Worm (Caenorhabditis elegans): ENCODE results near the gene cfz-2.

DNA sequence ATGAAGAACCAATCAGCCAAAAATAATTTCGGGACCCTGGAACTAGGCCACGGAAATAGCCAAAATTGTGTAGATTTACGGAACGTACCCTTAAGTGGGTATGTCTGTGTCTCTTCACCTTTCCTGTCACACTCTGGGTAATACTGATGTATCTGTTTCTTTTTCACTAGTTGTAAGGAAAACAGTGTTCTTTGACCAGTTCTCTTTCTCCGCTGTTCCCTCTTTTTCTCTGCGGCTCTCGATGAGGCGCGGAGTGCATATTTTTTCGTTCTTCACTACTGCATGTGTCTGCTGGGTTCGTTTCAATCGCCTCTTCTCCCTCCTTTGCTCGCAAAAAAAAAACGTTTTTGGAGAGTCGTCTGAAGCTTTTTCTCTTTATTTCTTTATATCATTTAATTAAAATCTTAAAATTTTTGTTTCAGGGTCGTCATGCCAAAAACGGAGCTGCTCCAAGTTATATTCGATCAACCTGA is 34.5 kb downstream of the cfz-2 start, which contains the start of gene arrd-22:
- no peak for TF ChIP-seq ama-1 (optimal IDR thresholded peaks at IDR 0.05)
- TF ChIP-seq B0310.2 (tag; optimal IDR thresholded peaks at IDR 0.05), result no peak
- no peak for TF ChIP-seq ets-7 (tag; optimal IDR thresholded peaks at IDR 0.05)
- no peak for TF ChIP-seq ceh-13 (GFP tag; optimal IDR thresholded peaks at IDR 0.05)
- TF ChIP-seq flt-1 (GFP tag; IDR thresholded peaks at IDR 0.05), result no peak

All from whole organism, early embryonic.